Worm (Caenorhabditis elegans): ENCODE data around the gene cdr-2.

ce11 chrV:12404544-12404943 is 11.0 kb downstream of the cdr-2 start, which contains the start of gene K01D12.9:
- no peak for TF ChIP-seq dpl-1 (GFP tag; optimal IDR thresholded peaks at IDR 0.05)
- no peak for TF ChIP-seq lsy-2 (tag; optimal IDR thresholded peaks at IDR 0.05)

Measured in whole organism, L4 larva.